Worm (Caenorhabditis elegans) whole organism, L2 larva: ENCODE results near the gene zig-10.

ENCODE experiments used
- F13H6.1 ChIP-seq: sonication (generic microtip); optimal IDR thresholded peaks from 2 replicates; lab custom pipeline; 2016; ENCODE audit warnings: missing genetic modification characterization, missing compliant biosample characterization
- ama-1 ChIP-seq: fragments of 150-350 bp; optimal IDR thresholded peaks from 2 replicates; lab custom pipeline; 2018; ENCODE audit warnings: inconsistent platforms
- lsy-2 ChIP-seq, 2 experiments: fragments of 150-350 bp in 1 of 2; sonication (generic microtip) in 1 of 2; optimal IDR thresholded peaks; 2 replicates each; lab custom pipeline; 2014 to 2017; ENCODE audit warnings: missing biosample characterization in 2 of 2, missing genetic modification characterization in 2 of 2
- zag-1 ChIP-seq: fragments of 150-350 bp; optimal IDR thresholded peaks from 2 replicates; lab custom pipeline; 2014; ENCODE audit warnings: missing biosample characterization, missing genetic modification characterization

- TF ChIP-seq zag-1 (tag; lab: Kevin White, UChicago) (no peak), F13H6.1 (no peak), lsy-2 (tag; optimal IDR thresholded peaks at IDR 0.05; lab: Kevin White, UChicago) (no peak), ama-1 (lab: Kevin White, UChicago) (no peak)
Observed at ce11 chrII:6380866-6381265, 17.6 kb upstream of the zig-10 start, which contains the start of gene F58F12.12.
